Fruit fly (Drosophila melanogaster) whole organism, embryonic: ENCODE measurements around the gene ph-d.

ENCODE experiments used
- Atf3 ChIP-seq: fragments of 200-800 bp; sonication (Bioruptor generic); optimal IDR thresholded peaks from 3 replicates; lab custom pipeline; 2016; ENCODE audit warnings: missing biosample characterization, missing genetic modification characterization
- Atf6 ChIP-seq: fragments of 200-800 bp; sonication (Bioruptor generic); IDR thresholded peaks from 2 replicates; pipeline ENCODE4 v1.3.6; 2022; ENCODE audit warnings: missing biosample characterization, missing genetic modification characterization
- CG10147 ChIP-seq: fragments of 200-800 bp; sonication (Bioruptor generic); optimal IDR thresholded peaks from 2 replicates; lab custom pipeline; 2019; ENCODE audit warnings: missing biosample characterization, mild to moderate bottlenecking, missing genetic modification characterization, moderate library complexity
- CG10209 ChIP-seq: fragments of 200-800 bp; sonication (Bioruptor generic); optimal IDR thresholded peaks from 3 replicates; lab custom pipeline; 2017; ENCODE audit warnings: missing biosample characterization, mild to moderate bottlenecking, missing genetic modification characterization, missing genetic modification reagents
- CG10267 ChIP-seq: fragments of 200-800 bp; sonication (Bioruptor generic); optimal IDR thresholded peaks from 2 replicates; lab custom pipeline; 2018; ENCODE audit warnings: missing biosample characterization, mild to moderate bottlenecking, missing genetic modification characterization, moderate library complexity
- CG10565 ChIP-seq: fragments of 200-800 bp; sonication (Bioruptor generic); optimal IDR thresholded peaks from 3 replicates; lab custom pipeline; 2016; ENCODE audit warnings: missing biosample characterization, mild to moderate bottlenecking, missing genetic modification characterization
- CG11247 ChIP-seq: fragments of 200-800 bp; sonication (Bioruptor generic); IDR thresholded peaks from 2 replicates; pipeline ENCODE4 v1.3.6; 2022; ENCODE audit warnings: missing biosample characterization, missing genetic modification characterization
- CG12299 ChIP-seq: fragments of 200-800 bp; sonication (Bioruptor generic); optimal IDR thresholded peaks from 2 replicates; lab custom pipeline; 2018; ENCODE audit warnings: missing biosample characterization, mild to moderate bottlenecking, missing genetic modification characterization
- CG14860 ChIP-seq: fragments of 200-800 bp; sonication (Bioruptor generic); IDR thresholded peaks from 3 replicates; pipeline ENCODE4 v1.3.6; 2022; ENCODE audit warnings: missing biosample characterization, missing genetic modification characterization; ENCODE audit not compliant: partially characterized antibody
- CG1529 ChIP-seq: fragments of 200-800 bp; sonication (Bioruptor generic); optimal IDR thresholded peaks from 3 replicates; lab custom pipeline; 2018; ENCODE audit warnings: missing biosample characterization, missing genetic modification characterization
- CG16779 ChIP-seq: fragments of 200-800 bp; sonication (Bioruptor generic); IDR thresholded peaks from 2 replicates; pipeline ENCODE4 v1.3.6; 2022; ENCODE audit warnings: missing biosample characterization, missing genetic modification characterization
- CG17612 ChIP-seq: fragments of 200-800 bp; sonication (Bioruptor generic); IDR thresholded peaks from 2 replicates; pipeline ENCODE4 v1.3.6; 2022; ENCODE audit warnings: missing biosample characterization, missing genetic modification characterization
- CG2202 ChIP-seq: fragments of 200-800 bp; sonication (Bioruptor generic); optimal IDR thresholded peaks from 2 replicates; lab custom pipeline; 2018; ENCODE audit warnings: missing biosample characterization, mild to moderate bottlenecking, missing genetic modification characterization
- CG31365 ChIP-seq: fragments of 200-800 bp; sonication (Bioruptor generic); optimal IDR thresholded peaks from 2 replicates; lab custom pipeline; 2018; ENCODE audit warnings: missing biosample characterization, mild to moderate bottlenecking, missing genetic modification characterization
- CG3407 ChIP-seq: fragments of 200-800 bp; sonication (Bioruptor generic); optimal IDR thresholded peaks from 2 replicates; lab custom pipeline; 2018; ENCODE audit warnings: missing biosample characterization, mild to moderate bottlenecking, missing genetic modification characterization
- CG4617 ChIP-seq: fragments of 200-800 bp; sonication (Bioruptor generic); optimal IDR thresholded peaks from 3 replicates; lab custom pipeline; 2016; ENCODE audit warnings: missing biosample characterization, missing genetic modification characterization, borderline replicate concordance
- CG6689 ChIP-seq: fragments of 200-800 bp; sonication (Bioruptor generic); IDR thresholded peaks from 2 replicates; pipeline ENCODE4 v1.3.6; 2022; ENCODE audit warnings: missing biosample characterization, missing genetic modification characterization
- CG8089 ChIP-seq: fragments of 200-800 bp; sonication (Bioruptor generic); optimal IDR thresholded peaks from 3 replicates; lab custom pipeline; 2016; ENCODE audit warnings: missing biosample characterization, missing genetic modification characterization
- CG9727 ChIP-seq: fragments of 200-800 bp; sonication (Bioruptor generic); optimal IDR thresholded peaks from 3 replicates; lab custom pipeline; 2017; ENCODE audit warnings: missing biosample characterization, mild to moderate bottlenecking, missing genetic modification characterization
- CG9797 ChIP-seq: fragments of 200-800 bp; sonication (Bioruptor generic); optimal IDR thresholded peaks from 3 replicates; lab custom pipeline; 2018; ENCODE audit warnings: missing biosample characterization, mild to moderate bottlenecking, missing genetic modification characterization
- CHES-1-like ChIP-seq: fragments of 200-800 bp; sonication (Bioruptor generic); optimal IDR thresholded peaks from 2 replicates; lab custom pipeline; 2016; ENCODE audit warnings: missing biosample characterization, missing genetic modification characterization
- Hr78 ChIP-seq, 2 experiments: fragments of 200-800 bp in 1 of 2; fragments of >200 bp in 1 of 2; sonication (Bioruptor generic) in 1 of 2; optimal IDR thresholded peaks; 2 replicates each; lab custom pipeline; 2017 to 2019; ENCODE audit warnings: missing biosample characterization in 2 of 2, missing genetic modification characterization in 2 of 2, mild to moderate bottlenecking in 1 of 2, moderate library complexity in 1 of 2
- Jarid2 ChIP-seq: fragments of 200-800 bp; sonication (Bioruptor generic); optimal IDR thresholded peaks from 3 replicates; lab custom pipeline; 2017; ENCODE audit warnings: mild to moderate bottlenecking, missing biosample characterization, missing genetic modification reagents, missing genetic modification characterization
- Lhr ChIP-seq: fragments of 200-800 bp; sonication (Bioruptor generic); optimal IDR thresholded peaks from 3 replicates; lab custom pipeline; 2017; ENCODE audit warnings: mild to moderate bottlenecking, missing biosample characterization, missing genetic modification reagents, missing genetic modification characterization
- Max ChIP-seq: fragments of 200-800 bp; sonication (Bioruptor generic); optimal IDR thresholded peaks from 2 replicates; lab custom pipeline; 2016; ENCODE audit warnings: missing biosample characterization, mild to moderate bottlenecking, missing genetic modification characterization
- Mes4 ChIP-seq: fragments of 200-800 bp; sonication (Bioruptor generic); optimal IDR thresholded peaks from 2 replicates; lab custom pipeline; 2016; ENCODE audit warnings: missing biosample characterization, missing genetic modification characterization
- Opbp ChIP-seq: fragments of 200-800 bp; sonication (Bioruptor generic); IDR thresholded peaks from 3 replicates; pipeline ENCODE4 v1.3.6; 2022; ENCODE audit warnings: missing biosample characterization, missing genetic modification characterization; ENCODE audit not compliant: partially characterized antibody
- Six4 ChIP-seq: fragments of 200-800 bp; sonication (Bioruptor generic); optimal IDR thresholded peaks from 2 replicates; lab custom pipeline; 2016; ENCODE audit warnings: missing biosample characterization, missing genetic modification characterization
- TFAM ChIP-seq: fragments of 200-800 bp; sonication (Bioruptor generic); optimal IDR thresholded peaks from 2 replicates; lab custom pipeline; 2017; ENCODE audit warnings: missing biosample characterization, missing genetic modification characterization, inconsistent platforms
- Xrp1 ChIP-seq: fragments of 200-800 bp; sonication (Bioruptor generic); IDR thresholded peaks from 2 replicates; pipeline ENCODE4 v1.3.6; 2022; ENCODE audit warnings: missing biosample characterization, missing genetic modification characterization
- bcd ChIP-seq: fragments of 200-800 bp; sonication (Bioruptor generic); optimal IDR thresholded peaks from 2 replicates; lab custom pipeline; 2017; ENCODE audit warnings: missing biosample characterization, mild to moderate bottlenecking, missing genetic modification characterization
- bsh ChIP-seq, 2 experiments: fragments of 200-800 bp; sonication (Bioruptor generic); optimal IDR thresholded peaks; 2 replicates each; lab custom pipeline; 2017 to 2018; ENCODE audit warnings: mild to moderate bottlenecking in 2 of 2, missing biosample characterization in 2 of 2, missing genetic modification characterization in 2 of 2, moderate library complexity in 1 of 2
- chm ChIP-seq: fragments of 200-800 bp; sonication (Bioruptor generic); IDR thresholded peaks from 2 replicates; pipeline ENCODE4 v1.3.6; 2022; ENCODE audit warnings: missing biosample characterization, missing genetic modification characterization
- danr ChIP-seq: fragments of 200-800 bp; sonication (Bioruptor generic); IDR thresholded peaks from 2 replicates; pipeline ENCODE4 v1.3.6; 2022; ENCODE audit warnings: missing biosample characterization, missing genetic modification characterization
- dpn ChIP-seq, 2 experiments: fragments of 200-800 bp; sonication (Bioruptor generic); optimal IDR thresholded peaks; 3 replicates each; lab custom pipeline; 2016; ENCODE audit warnings: missing biosample characterization in 2 of 2, missing genetic modification characterization in 2 of 2
- hth ChIP-seq: fragments of >200 bp; optimal IDR thresholded peaks from 2 replicates; lab custom pipeline; 2017; ENCODE audit warnings: inconsistent platforms
- insv ChIP-seq, 2 experiments: fragments of 200-800 bp; sonication (Bioruptor generic); optimal IDR thresholded peaks; 3 replicates each; lab custom pipeline; 2016 to 2018; ENCODE audit warnings: missing biosample characterization in 2 of 2, missing genetic modification characterization in 2 of 2
- lola ChIP-seq, 3 experiments: fragments of >200 bp in 2 of 3; fragments of 200-800 bp in 1 of 3; sonication (Bioruptor generic) in 1 of 3; optimal IDR thresholded peaks; 2 replicates each; lab custom pipeline; 2017 to 2019; ENCODE audit warnings: missing biosample characterization in 3 of 3, missing genetic modification characterization in 3 of 3, mild to moderate bottlenecking in 1 of 3, moderate library complexity in 1 of 3
- lov ChIP-seq, 2 experiments: fragments of 200-800 bp in 1 of 2; fragments of >200 bp in 1 of 2; sonication (Bioruptor generic) in 1 of 2; IDR thresholded peaks in 1 of 2; optimal IDR thresholded peaks in 1 of 2; 2 replicates in 1 of 2; 3 replicates in 1 of 2; pipeline versions ENCODE4 v1.3.6 to Lab custom; 2017 to 2022; ENCODE audit warnings: missing biosample characterization in 1 of 2, missing genetic modification characterization in 1 of 2
- odd ChIP-seq: fragments of 200-800 bp; sonication (Bioruptor generic); optimal IDR thresholded peaks from 2 replicates; lab custom pipeline; 2017; ENCODE audit warnings: missing biosample characterization, mild to moderate bottlenecking, missing genetic modification characterization
- pita ChIP-seq: fragments of 200-800 bp; sonication (Bioruptor generic); optimal IDR thresholded peaks from 2 replicates; lab custom pipeline; 2017; ENCODE audit warnings: missing biosample characterization, mild to moderate bottlenecking, missing genetic modification characterization
- pzg ChIP-seq: fragments of 200-800 bp; sonication (Bioruptor generic); optimal IDR thresholded peaks from 3 replicates; lab custom pipeline; 2018; ENCODE audit warnings: missing biosample characterization, mild to moderate bottlenecking, missing genetic modification characterization, moderate library complexity
- run ChIP-seq: fragments of 200-800 bp; sonication (Bioruptor generic); optimal IDR thresholded peaks from 3 replicates; lab custom pipeline; 2018; ENCODE audit warnings: missing biosample characterization, mild to moderate bottlenecking, missing genetic modification characterization
- sc ChIP-seq, 3 experiments: fragments of >200 bp in 2 of 3; fragments of 200-800 bp in 1 of 3; sonication (Bioruptor generic) in 1 of 3; optimal IDR thresholded peaks; 2 replicates in 2 of 3; 3 replicates in 1 of 3; lab custom pipeline; 2017; ENCODE audit warnings: mild to moderate bottlenecking in 1 of 3, missing biosample characterization in 1 of 3, missing genetic modification characterization in 1 of 3, missing genetic modification reagents in 1 of 3
- tin ChIP-seq: fragments of 200-800 bp; sonication (Bioruptor generic); optimal IDR thresholded peaks from 3 replicates; lab custom pipeline; 2016; ENCODE audit warnings: missing biosample characterization, missing genetic modification characterization
- trem ChIP-seq: fragments of 200-800 bp; optimal IDR thresholded peaks from 3 replicates; lab custom pipeline; 2019; ENCODE audit warnings: missing biosample characterization, mild to moderate bottlenecking, missing genetic modification characterization, moderate library complexity
- tx ChIP-seq: fragments of 200-800 bp; sonication (Bioruptor generic); optimal IDR thresholded peaks from 2 replicates; lab custom pipeline; 2016; ENCODE audit warnings: missing biosample characterization, missing genetic modification characterization
- vnd ChIP-seq: fragments of 200-800 bp; sonication (Bioruptor generic); IDR thresholded peaks from 3 replicates; pipeline ENCODE4 v1.3.6; 2022; ENCODE audit warnings: missing biosample characterization, missing genetic modification characterization; ENCODE audit not compliant: partially characterized antibody

The ph-d gene

dm6 chrX:2080367-2080927 lies 42.6 kb downstream of the ph-d start, which contains the start of the genes CG16903 and Unc-76 (continued):
- TF ChIP-seq CG4617 (GFP tag; lab: Kevin White, UChicago) (peak; percentile 90), CG17612 (GFP tag; lab: Robert Waterston, UW) (no peak), CG1529 (no peak), Max (GFP tag; lab: Kevin White, UChicago) (no peak), CG9727 (GFP tag; lab: Kevin White, UChicago) (peak; percentile 7), sc (optimal IDR thresholded peaks at IDR 0.05; lab: Kevin White, UChicago) (no peak), sc (GFP tag; optimal IDR thresholded peaks at IDR 0.05; lab: Kevin White, UChicago) (no peak), Opbp (GFP tag; lab: Robert Waterston, UW) (peak; percentile 45; the same call in 1 of the 3 replicates), CG10267 (peak; percentile 81), pita (GFP tag; lab: Kevin White, UChicago) (peak; percentile 95), CG10209 (GFP tag; lab: Kevin White, UChicago) (no peak), Lhr (GFP tag; lab: Kevin White, UChicago) (peak; percentile 98), odd (peak; percentile 56), CG12299 (peak; percentile 51), CG9797 (GFP tag; lab: Kevin White, UChicago) (peak; percentile 100), CG2202 (no peak), CG3407 (no peak), CG6689 (GFP tag; lab: Robert Waterston, UW) (no peak), vnd (GFP tag; lab: Robert Waterston, UW) (no peak), lola (GFP tag; optimal IDR thresholded peaks at IDR 0.05; lab: Kevin White, UChicago) (peak in 1 of 3 experiments; percentile 1), CHES-1-like (GFP tag; lab: Kevin White, UChicago) (peak; percentile 66), Mes4 (GFP tag; lab: Kevin White, UChicago) (no peak), CG8089 (GFP tag; lab: Kevin White, UChicago) (no peak), tin (GFP tag; lab: Kevin White, UChicago) (no peak), lov (optimal IDR thresholded peaks at IDR 0.05; lab: Kevin White, UChicago) (no peak), lov (GFP tag; IDR thresholded peaks at IDR 0.05; lab: Robert Waterston, UW) (no peak), CG14860 (GFP tag; lab: Robert Waterston, UW) (no peak; the same call in 2 of the 3 replicates), CG10147 (GFP tag; lab: Kevin White, UChicago) (peak; percentile 9), run (tag; lab: Kevin White, UChicago) (peak; percentile 29), trem (peak; percentile 94), CG16779 (no peak), CG10565 (GFP tag; lab: Kevin White, UChicago) (no peak), tx (no peak), danr (no peak), pzg (GFP tag; lab: Kevin White, UChicago) (peak; percentile 100), insv (GFP tag; optimal IDR thresholded peaks at IDR 0.05; lab: Kevin White, UChicago) (peak in 1 of 2 experiments; percentile 87), Atf3 (GFP tag; lab: Kevin White, UChicago) (no peak), chm (GFP tag; lab: Robert Waterston, UW) (peak; percentile 78), bcd (GFP tag; lab: Kevin White, UChicago) (no peak), Hr78 (GFP tag; optimal IDR thresholded peaks at IDR 0.05; lab: Kevin White, UChicago) (peak in 1 of 2 experiments; percentile 24), Jarid2 (GFP tag; lab: Kevin White, UChicago) (peak; percentile 96), hth (lab: Kevin White, UChicago) (no peak), bsh (GFP tag; optimal IDR thresholded peaks at IDR 0.05; lab: Kevin White, UChicago) (peak in 1 of 2 experiments; percentile 21), TFAM (no peak), Xrp1 (GFP tag; lab: Robert Waterston, UW) (0 out of 2 replicates have a peak, but pooled peaks have one; percentile 15), dpn (GFP tag; optimal IDR thresholded peaks at IDR 0.05; lab: Kevin White, UChicago) (peak; percentile 7 to 35), Atf6 (GFP tag; lab: Robert Waterston, UW) (peak; percentile 24; the same call in 1 of the 2 replicates), CG31365 (tag; lab: Kevin White, UChicago) (peak; percentile 37), Six4 (GFP tag; lab: Kevin White, UChicago) (peak; percentile 7), CG11247 (GFP tag; lab: Robert Waterston, UW) (no peak)
